Worm (Caenorhabditis elegans) whole organism, L4 larva: ENCODE results near the gene smc-3.

ENCODE experiments used
- F49E8.2 ChIP-seq: sonication (generic microtip); optimal IDR thresholded peaks from 2 replicates; lab custom pipeline; 2016; ENCODE audit warnings: missing compliant biosample characterization, mild to moderate bottlenecking, missing genetic modification characterization, borderline replicate concordance
- T20F7.1 ChIP-seq: fragments of 200-800 bp; sonication (Bioruptor generic); optimal IDR thresholded peaks from 2 replicates; lab custom pipeline; 2018; ENCODE audit warnings: mild to moderate bottlenecking, missing genetic modification characterization, missing compliant biosample characterization
- ces-1 ChIP-seq: fragments of 150-350 bp; sonication (generic microtip); optimal IDR thresholded peaks from 4 replicates; lab custom pipeline; 2014; ENCODE audit warnings: missing biosample characterization, missing genetic modification reagents, missing genetic modification characterization
- lin-1 ChIP-seq: fragments of 200-800 bp; sonication (Bioruptor generic); IDR thresholded peaks from 2 replicates; pipeline ENCODE4 v1.3.6; 2022; ENCODE audit warnings: missing genetic modification reagents, missing genetic modification characterization, missing compliant biosample characterization
- madf-5 ChIP-seq, 2 experiments: fragments of 200-800 bp; sonication (Bioruptor generic); IDR thresholded peaks; 2 replicates each; pipeline ENCODE4 v1.3.6; 2022; ENCODE audit warnings: missing compliant biosample characterization in 2 of 2, missing genetic modification characterization in 2 of 2
- mxl-2 ChIP-seq: fragments of 200-800 bp; sonication (Bioruptor generic); conservative IDR thresholded peaks from 2 replicates; pipeline ENCODE4 v1.3.6; 2022; ENCODE audit warnings: missing genetic modification reagents, missing genetic modification characterization, missing compliant biosample characterization
- nhr-28 ChIP-seq: fragments of 150-350 bp; optimal IDR thresholded peaks from 2 replicates; lab custom pipeline; 2014; ENCODE audit warnings: missing biosample characterization, missing genetic modification characterization
- skn-1 ChIP-seq: fragments of 150-350 bp; optimal IDR thresholded peaks from 2 replicates; lab custom pipeline; 2014; ENCODE audit warnings: missing biosample characterization, missing genetic modification characterization
- unc-62 ChIP-seq, 3 experiments: fragments of 150-350 bp in 1 of 3; sonication (generic microtip); optimal IDR thresholded peaks in 2 of 3; peaks in 1 of 3; 1 replicate in 1 of 3; 2 replicates in 2 of 3; lab custom pipeline; 2014 to 2017; ENCODE audit warnings: missing biosample characterization in 3 of 3, missing genetic modification characterization in 3 of 3, missing genetic modification reagents in 3 of 3, missing genotype in 1 of 3
- vab-7 ChIP-seq: fragments of 200-800 bp; sonication (Bioruptor generic); IDR thresholded peaks from 2 replicates; pipeline ENCODE4 v1.3.6; 2022; ENCODE audit warnings: missing genetic modification reagents, missing genetic modification characterization, missing compliant biosample characterization
- ztf-11 ChIP-seq: fragments of 150-350 bp; optimal IDR thresholded peaks from 2 replicates; lab custom pipeline; 2014; ENCODE audit warnings: missing biosample characterization, missing genetic modification characterization

- TF ChIP-seq madf-5 (GFP tag; IDR thresholded peaks at IDR 0.05; lab: Robert Waterston, UW) (no peak), unc-62 (GFP tag; optimal IDR thresholded peaks at IDR 0.05 in 1 of 2; lab: Kevin White, UChicago) (no peak), unc-62 (tag; optimal IDR thresholded peaks at IDR 0.05; lab: Kevin White, UChicago) (no peak), ztf-11 (no peak), mxl-2 (GFP tag; lab: Robert Waterston, UW) (no peak), lin-1 (no peak), T20F7.1 (GFP tag; lab: Kevin White, UChicago) (no peak), F49E8.2 (tag; lab: Kevin White, UChicago) (no peak), skn-1 (no peak), ces-1 (no peak), nhr-28 (tag; lab: Kevin White, UChicago) (no peak), vab-7 (GFP tag; lab: Robert Waterston, UW) (no peak)
These were observed 4.6 kb upstream of the smc-3 start for ce11 chrIII:11286069-11286468.
